Worm (Caenorhabditis elegans): Measurements from ENCODE around the gene mrpl-44.
A peak's percentile ranks its signal among the peaks of the same experiment; 100 is the strongest.

The mrpl-44 gene

ce11 chrIII:9052371-9052978 is 36.7 kb downstream of the mrpl-44 start (continued):
- TF ChIP-seq set-16 (GFP tag; IDR thresholded peaks at IDR 0.05) (peak; percentile 74), zip-11 (GFP tag; IDR thresholded peaks at IDR 0.05) (peak; percentile 44; the same call in 1 of the 2 replicates), mes-2 (tag; optimal IDR thresholded peaks at IDR 0.05; ENCODE audit: poor library complexity, severe bottlenecking) (peak; percentile 59), nhr-111 (GFP tag; optimal IDR thresholded peaks at IDR 0.05) (no peak), hlh-11 (tag; optimal IDR thresholded peaks at IDR 0.05) (peak; percentile 68), nhr-48 (tag; optimal IDR thresholded peaks at IDR 0.05) (no peak), dve-1 (tag; optimal IDR thresholded peaks at IDR 0.05; ENCODE audit: insufficient read depth) (peak; percentile 4), ceh-28 (tag; optimal IDR thresholded peaks at IDR 0.05) (no peak), nhr-28 (tag; optimal IDR thresholded peaks at IDR 0.05) (peak; percentile 22), F26F4.8 (GFP tag; conservative IDR thresholded peaks at IDR 0.05) (0 out of 2 replicates have a peak, but pooled peaks have one; percentile 42), hmg-1.1 (GFP tag; IDR thresholded peaks at IDR 0.05) (peak; percentile 82), attf-4 (tag; optimal IDR thresholded peaks at IDR 0.05) (no peak), T20F7.1 (GFP tag; optimal IDR thresholded peaks at IDR 0.05) (peak; percentile 39), D1046.2 (GFP tag; IDR thresholded peaks at IDR 0.05) (peak; percentile 73), F10B5.3 (tag; optimal IDR thresholded peaks at IDR 0.05) (no peak), rbr-2 (tag; optimal IDR thresholded peaks at IDR 0.05) (peak; percentile 43), Y75B8A.6 (GFP tag; IDR thresholded peaks at IDR 0.05) (peak; percentile 79; the same call in 1 of the 2 replicates), hlh-30 (tag; optimal IDR thresholded peaks at IDR 0.05; ENCODE audit: insufficient read depth) (peak; percentile 65), vab-7 (GFP tag; IDR thresholded peaks at IDR 0.05) (peak; percentile 24; the same call in 1 of the 2 replicates), daf-16 (GFP tag; optimal IDR thresholded peaks at IDR 0.05) (peak in 1 of 2 experiments; percentile 29), daf-16 (tag; optimal IDR thresholded peaks at IDR 0.05) (peak; percentile 6), madf-9 (GFP tag; conservative IDR thresholded peaks at IDR 0.05) (0 out of 2 replicates have a peak, but pooled peaks have one; percentile 25)

- TF ChIP-seq lin-15B (tag; optimal IDR thresholded peaks at IDR 0.05) (no peak), F10B5.3 (tag; optimal IDR thresholded peaks at IDR 0.05) (no peak), nhr-102 (tag; optimal IDR thresholded peaks at IDR 0.05) (no peak), nhr-6 (tag; optimal IDR thresholded peaks at IDR 0.05) (no peak), snpc-1.2 (GFP tag; IDR thresholded peaks at IDR 0.05) (no peak), dmd-8 (GFP tag; IDR thresholded peaks at IDR 0.05) (no peak), ztf-11 (tag; optimal IDR thresholded peaks at IDR 0.05) (no peak), Y75B8A.6 (GFP tag; IDR thresholded peaks at IDR 0.05) (no peak), php-3 (GFP tag; IDR thresholded peaks at IDR 0.05) (no peak), egl-43 (GFP tag; IDR thresholded peaks at IDR 0.05) (no peak), ZK337.2 (GFP tag; IDR thresholded peaks at IDR 0.05) (0 out of 2 replicates have a peak, but pooled peaks have one; percentile 54), hif-1 (tag; optimal IDR thresholded peaks at IDR 0.05) (no peak), ceh-44 (GFP tag; IDR thresholded peaks at IDR 0.05) (no peak), gei-8 (GFP tag; optimal IDR thresholded peaks at IDR 0.05) (no peak), zip-11 (GFP tag; IDR thresholded peaks at IDR 0.05) (no peak), ceh-82 (tag; optimal IDR thresholded peaks at IDR 0.05) (no peak), tag-97 (GFP tag; IDR thresholded peaks at IDR 0.05) (no peak), attf-4 (tag; optimal IDR thresholded peaks at IDR 0.05) (no peak), ceh-20 (GFP tag; IDR thresholded peaks at IDR 0.05) (no peak), madf-9 (GFP tag; conservative IDR thresholded peaks at IDR 0.05) (no peak), lsy-2 (tag; optimal IDR thresholded peaks at IDR 0.05) (no peak), madf-5 (GFP tag; IDR thresholded peaks at IDR 0.05) (0 out of 4 replicates have a peak, but pooled peaks of 1 of the 2 experiments have one; percentile 6), F49E8.2 (tag; optimal IDR thresholded peaks at IDR 0.05; ENCODE audit: borderline replicate concordance) (no peak), dmd-9 (GFP tag; IDR thresholded peaks at IDR 0.05) (no peak), nhr-42 (GFP tag; IDR thresholded peaks at IDR 0.05) (no peak), mxl-2 (GFP tag; conservative IDR thresholded peaks at IDR 0.05) (peak; percentile 49; the same call in 1 of the 2 replicates), Y105C5A.15 (GFP tag; IDR thresholded peaks at IDR 0.05) (no peak), tra-1 (GFP tag; IDR thresholded peaks at IDR 0.05) (0 out of 2 replicates have a peak, but pooled peaks have one; percentile 9), nhr-77 (tag; optimal IDR thresholded peaks at IDR 0.05) (no peak), fos-1 (tag; optimal IDR thresholded peaks at IDR 0.05) (no peak)
Observed at ce11 chrIII:9051714-9052113, 37.5 kb downstream of the mrpl-44 start.
